Fruit fly (Drosophila melanogaster) whole organism, embryonic: ENCODE data around the gene fwd.
A peak's percentile ranks its signal among the peaks of the same experiment; 100 is the strongest.

Source experiments
- CG10267 ChIP-seq: fragments of 200-800 bp; sonication (Bioruptor generic); optimal IDR thresholded peaks from 2 replicates; lab custom pipeline; 2018; ENCODE audit warnings: missing biosample characterization, mild to moderate bottlenecking, missing genetic modification characterization, moderate library complexity
- CG10321 ChIP-seq: fragments of 200-800 bp; sonication (Bioruptor generic); IDR thresholded peaks from 2 replicates; pipeline ENCODE4 v1.3.6; 2022; ENCODE audit warnings: missing biosample characterization, missing genetic modification characterization
- CG11695 ChIP-seq: fragments of 200-800 bp; sonication (Bioruptor generic); IDR thresholded peaks from 3 replicates; pipeline ENCODE4 v1.3.6; 2022; ENCODE audit warnings: missing biosample characterization, missing genetic modification characterization
- CG13287 ChIP-seq: fragments of 200-800 bp; sonication (Bioruptor generic); IDR thresholded peaks from 2 replicates; pipeline ENCODE4 v1.3.6; 2022; ENCODE audit warnings: missing biosample characterization, missing genetic modification characterization; ENCODE audit not compliant: partially characterized antibody
- CG13296 ChIP-seq: fragments of 200-800 bp; sonication (Bioruptor generic); optimal IDR thresholded peaks from 3 replicates; lab custom pipeline; 2018; ENCODE audit warnings: missing biosample characterization, mild to moderate bottlenecking, missing genetic modification characterization
- CG14965 ChIP-seq: fragments of 200-800 bp; sonication (Bioruptor generic); optimal IDR thresholded peaks from 2 replicates; lab custom pipeline; 2016; ENCODE audit warnings: missing biosample characterization, missing genetic modification characterization, borderline replicate concordance
- CG15011 ChIP-seq: fragments of 200-800 bp; sonication (Bioruptor generic); optimal IDR thresholded peaks from 3 replicates; lab custom pipeline; 2018; ENCODE audit warnings: missing biosample characterization, mild to moderate bottlenecking, missing genetic modification characterization
- CG15479 ChIP-seq: fragments of 200-800 bp; sonication (Bioruptor generic); optimal IDR thresholded peaks from 3 replicates; lab custom pipeline; 2019; ENCODE audit warnings: missing biosample characterization, mild to moderate bottlenecking, missing genetic modification characterization, moderate library complexity
- CG15514 ChIP-seq: fragments of 200-800 bp; sonication (Bioruptor generic); optimal IDR thresholded peaks from 3 replicates; lab custom pipeline; 2017; ENCODE audit warnings: missing biosample characterization, missing genetic modification characterization, mild to moderate bottlenecking, moderate library complexity, missing genetic modification reagents
- CG17328 ChIP-seq: fragments of 200-800 bp; sonication (Bioruptor generic); IDR thresholded peaks from 2 replicates; pipeline ENCODE4 v1.3.6; 2022; ENCODE audit warnings: missing biosample characterization, missing genetic modification characterization
- CG17359 ChIP-seq: fragments of 200-800 bp; sonication (Bioruptor generic); optimal IDR thresholded peaks from 3 replicates; lab custom pipeline; 2018; ENCODE audit warnings: missing biosample characterization, mild to moderate bottlenecking, missing genetic modification characterization, moderate library complexity
- CG17568 ChIP-seq: fragments of 200-800 bp; sonication (Bioruptor generic); optimal IDR thresholded peaks from 2 replicates; lab custom pipeline; 2018; ENCODE audit warnings: missing biosample characterization, mild to moderate bottlenecking, missing genetic modification characterization, moderate library complexity
- CG17912 ChIP-seq: fragments of 200-800 bp; sonication (Bioruptor generic); optimal IDR thresholded peaks from 2 replicates; lab custom pipeline; 2018; ENCODE audit warnings: missing biosample characterization, mild to moderate bottlenecking, missing genetic modification characterization
- CG1792 ChIP-seq: fragments of 200-800 bp; sonication (Bioruptor generic); optimal IDR thresholded peaks from 2 replicates; lab custom pipeline; 2016; ENCODE audit warnings: missing biosample characterization, missing genetic modification characterization
- CG18262 ChIP-seq: fragments of 200-800 bp; optimal IDR thresholded peaks from 3 replicates; lab custom pipeline; 2019; ENCODE audit warnings: missing biosample characterization, mild to moderate bottlenecking, missing genetic modification characterization, moderate library complexity
- CG1832 ChIP-seq: fragments of 200-800 bp; sonication (Bioruptor generic); optimal IDR thresholded peaks from 2 replicates; lab custom pipeline; 2017; ENCODE audit warnings: missing biosample characterization, mild to moderate bottlenecking, missing genetic modification characterization, inconsistent platforms
- CG30431 ChIP-seq: fragments of 200-800 bp; sonication (Bioruptor generic); optimal IDR thresholded peaks from 2 replicates; lab custom pipeline; 2017; ENCODE audit warnings: missing biosample characterization, missing genetic modification characterization
- CG33213 ChIP-seq: fragments of 200-800 bp; sonication (Bioruptor generic); optimal IDR thresholded peaks from 3 replicates; lab custom pipeline; 2016; ENCODE audit warnings: missing biosample characterization, missing genetic modification characterization
- CG3407 ChIP-seq: fragments of 200-800 bp; sonication (Bioruptor generic); optimal IDR thresholded peaks from 2 replicates; lab custom pipeline; 2018; ENCODE audit warnings: missing biosample characterization, mild to moderate bottlenecking, missing genetic modification characterization
- CG4707 ChIP-seq: fragments of 200-800 bp; sonication (Bioruptor generic); optimal IDR thresholded peaks from 2 replicates; lab custom pipeline; 2018; ENCODE audit warnings: missing biosample characterization, mild to moderate bottlenecking, missing genetic modification characterization, moderate library complexity
- CG5953 ChIP-seq: fragments of 200-800 bp; sonication (Bioruptor generic); IDR thresholded peaks from 2 replicates; pipeline ENCODE4 v1.3.6; 2022; ENCODE audit warnings: missing biosample characterization, missing genetic modification characterization
- CG7357 ChIP-seq: fragments of 200-800 bp; sonication (Bioruptor generic); IDR thresholded peaks from 3 replicates; pipeline ENCODE4 v1.3.6; 2022; ENCODE audit warnings: missing biosample characterization, missing genetic modification characterization
- CG7839 ChIP-seq: fragments of 200-800 bp; sonication (Bioruptor generic); optimal IDR thresholded peaks from 3 replicates; lab custom pipeline; 2018; ENCODE audit warnings: missing biosample characterization, mild to moderate bottlenecking, missing genetic modification characterization, moderate library complexity
- CG9797 ChIP-seq: fragments of 200-800 bp; sonication (Bioruptor generic); optimal IDR thresholded peaks from 3 replicates; lab custom pipeline; 2018; ENCODE audit warnings: missing biosample characterization, mild to moderate bottlenecking, missing genetic modification characterization
- Dip3 ChIP-seq: fragments of 200-800 bp; sonication (Bioruptor generic); optimal IDR thresholded peaks from 3 replicates; lab custom pipeline; 2016; ENCODE audit warnings: missing biosample characterization, missing genetic modification characterization
- GATAe ChIP-seq: fragments of 200-800 bp; sonication (Bioruptor generic); conservative IDR thresholded peaks from 2 replicates; pipeline ENCODE4 v1.3.6; 2022; ENCODE audit warnings: missing biosample characterization, missing genetic modification characterization
- Gug ChIP-seq: fragments of 200-800 bp; sonication (Bioruptor generic); IDR thresholded peaks from 4 replicates; pipeline ENCODE4 v1.3.6; 2022; ENCODE audit warnings: missing biosample characterization, missing genetic modification characterization
- HLH4C ChIP-seq: fragments of 200-800 bp; sonication (Bioruptor generic); IDR thresholded peaks from 3 replicates; pipeline ENCODE4 v1.3.6; 2022; ENCODE audit warnings: missing biosample characterization, missing genetic modification characterization; ENCODE audit not compliant: partially characterized antibody
- HLH54F ChIP-seq: fragments of 200-800 bp; sonication (Bioruptor generic); optimal IDR thresholded peaks from 3 replicates; lab custom pipeline; 2016; ENCODE audit warnings: missing biosample characterization, missing genetic modification characterization
- Nf-YB ChIP-seq: fragments of 200-800 bp; sonication (Bioruptor generic); optimal IDR thresholded peaks from 3 replicates; lab custom pipeline; 2019; ENCODE audit warnings: missing biosample characterization, mild to moderate bottlenecking, missing genetic modification characterization, moderate library complexity
- Nf-YC ChIP-seq: fragments of 200-800 bp; optimal IDR thresholded peaks from 3 replicates; lab custom pipeline; 2019; ENCODE audit warnings: missing biosample characterization, mild to moderate bottlenecking, missing genetic modification characterization, moderate library complexity
- Optix ChIP-seq: fragments of 200-800 bp; sonication (Bioruptor generic); IDR thresholded peaks from 3 replicates; pipeline ENCODE4 v1.3.6; 2022; ENCODE audit warnings: missing biosample characterization, missing genetic modification characterization
- Rfx ChIP-seq: fragments of 200-800 bp; sonication (Bioruptor generic); IDR thresholded peaks from 2 replicates; pipeline ENCODE4 v1.3.6; 2022; ENCODE audit warnings: missing biosample characterization, missing genetic modification characterization
- Six4 ChIP-seq: fragments of 200-800 bp; sonication (Bioruptor generic); optimal IDR thresholded peaks from 2 replicates; lab custom pipeline; 2016; ENCODE audit warnings: missing biosample characterization, missing genetic modification characterization
- Stat92E ChIP-seq, 3 experiments: fragments of >200 bp in 2 of 3; fragments of 200-800 bp in 1 of 3; sonication (Bioruptor generic) in 1 of 3; optimal IDR thresholded peaks; 2 replicates each; lab custom pipeline; 2017 to 2019; ENCODE audit warnings: missing biosample characterization in 3 of 3, missing genetic modification characterization in 3 of 3, mild to moderate bottlenecking in 1 of 3, moderate library complexity in 1 of 3
- abd-A ChIP-seq: fragments of 200-800 bp; sonication (Bioruptor generic); optimal IDR thresholded peaks from 3 replicates; lab custom pipeline; 2019; ENCODE audit warnings: missing biosample characterization, mild to moderate bottlenecking, missing genetic modification characterization, moderate library complexity
- al ChIP-seq: fragments of 200-800 bp; sonication (Bioruptor generic); IDR thresholded peaks from 2 replicates; pipeline ENCODE4 v1.3.6; 2022; ENCODE audit warnings: missing biosample characterization, missing genetic modification characterization
- esg ChIP-seq: fragments of 200-800 bp; sonication (Bioruptor generic); conservative IDR thresholded peaks from 2 replicates; pipeline ENCODE4 v1.3.6; 2022; ENCODE audit warnings: missing biosample characterization, missing genetic modification characterization
- eve ChIP-seq, 2 experiments: fragments of >200 bp; optimal IDR thresholded peaks; 2 replicates each; lab custom pipeline; 2017; ENCODE audit warnings: missing biosample characterization in 2 of 2, missing genetic modification characterization in 2 of 2
- gfzf ChIP-seq: fragments of 200-800 bp; sonication (Bioruptor generic); optimal IDR thresholded peaks from 2 replicates; lab custom pipeline; 2016; ENCODE audit warnings: missing biosample characterization, mild to moderate bottlenecking, missing genetic modification characterization, moderate library complexity
- gro ChIP-seq: fragments of 200-800 bp; sonication (Bioruptor generic); optimal IDR thresholded peaks from 2 replicates; lab custom pipeline; 2016; ENCODE audit warnings: missing biosample characterization, missing genetic modification characterization
- lola ChIP-seq, 3 experiments: fragments of >200 bp in 2 of 3; fragments of 200-800 bp in 1 of 3; sonication (Bioruptor generic) in 1 of 3; optimal IDR thresholded peaks; 2 replicates each; lab custom pipeline; 2017 to 2019; ENCODE audit warnings: missing biosample characterization in 3 of 3, missing genetic modification characterization in 3 of 3, mild to moderate bottlenecking in 1 of 3, moderate library complexity in 1 of 3
- mam ChIP-seq: fragments of 200-800 bp; sonication (Bioruptor generic); optimal IDR thresholded peaks from 3 replicates; lab custom pipeline; 2016; ENCODE audit warnings: missing biosample characterization, missing genetic modification characterization
- org-1 ChIP-seq: fragments of 200-800 bp; sonication (Bioruptor generic); optimal IDR thresholded peaks from 2 replicates; lab custom pipeline; 2017; ENCODE audit warnings: missing biosample characterization, missing genetic modification characterization
- pros ChIP-seq: fragments of 200-800 bp; sonication (Bioruptor generic); optimal IDR thresholded peaks from 3 replicates; lab custom pipeline; 2019; ENCODE audit warnings: missing biosample characterization, mild to moderate bottlenecking, missing genetic modification characterization, moderate library complexity
- schlank ChIP-seq: fragments of 200-800 bp; sonication (Bioruptor generic); optimal IDR thresholded peaks from 2 replicates; lab custom pipeline; 2018; ENCODE audit warnings: missing biosample characterization, mild to moderate bottlenecking, missing genetic modification characterization
- sens-2 ChIP-seq: fragments of 200-800 bp; sonication (Bioruptor generic); IDR thresholded peaks from 2 replicates; pipeline ENCODE4 v1.3.6; 2022; ENCODE audit warnings: missing biosample characterization, missing genetic modification characterization
- sqz ChIP-seq: fragments of 200-800 bp; sonication (Bioruptor generic); optimal IDR thresholded peaks from 3 replicates; lab custom pipeline; 2018; ENCODE audit warnings: missing biosample characterization, mild to moderate bottlenecking, missing genetic modification characterization
- toy ChIP-seq: fragments of 200-800 bp; sonication (Bioruptor generic); IDR thresholded peaks from 2 replicates; pipeline ENCODE4 v1.3.6; 2022; ENCODE audit warnings: missing biosample characterization, missing genetic modification characterization
- usp ChIP-seq: fragments of >200 bp; optimal IDR thresholded peaks from 2 replicates; lab custom pipeline; 2017; ENCODE audit warnings: missing biosample characterization, missing genetic modification characterization
- zfh1 ChIP-seq: fragments of 200-800 bp; sonication (Bioruptor generic); IDR thresholded peaks from 3 replicates; pipeline ENCODE4 v1.3.6; 2022; ENCODE audit warnings: missing biosample characterization, missing genetic modification characterization

fwd gene

dm6 chr3L:329153-329698 lies 9.5 kb upstream of the fwd start (continued):
- TF ChIP-seq eve (GFP tag; optimal IDR thresholded peaks at IDR 0.05; lab: Kevin White, UChicago) (no peak), gro (peak; percentile 15), CG4707 (GFP tag; lab: Kevin White, UChicago) (no peak), CG17568 (no peak), CG10267 (tag; lab: Kevin White, UChicago) (no peak), CG17328 (GFP tag; lab: Robert Waterston, UW) (no peak), CG9797 (peak; percentile 18), CG18262 (no peak), CG30431 (no peak), Nf-YB (GFP tag; lab: Kevin White, UChicago) (no peak), CG14965 (GFP tag; lab: Kevin White, UChicago) (no peak), zfh1 (GFP tag; lab: Robert Waterston, UW) (no peak), HLH4C (GFP tag; lab: Robert Waterston, UW) (peak; percentile 22; the same call in 1 of the 3 replicates), al (GFP tag; lab: Robert Waterston, UW) (no peak), lola (GFP tag; optimal IDR thresholded peaks at IDR 0.05; lab: Kevin White, UChicago) (no peak), usp (GFP tag; lab: Kevin White, UChicago) (no peak), gfzf (GFP tag; lab: Kevin White, UChicago) (peak; percentile 64), CG7839 (tag; lab: Kevin White, UChicago) (no peak), Rfx (no peak), CG7357 (no peak), CG15479 (no peak), schlank (tag; lab: Kevin White, UChicago) (no peak), CG13296 (peak; percentile 70), CG33213 (GFP tag; lab: Kevin White, UChicago) (no peak), CG1832 (no peak), pros (GFP tag; lab: Kevin White, UChicago) (no peak), mam (GFP tag; lab: Kevin White, UChicago) (no peak), CG17359 (tag; lab: Kevin White, UChicago) (no peak), Stat92E (GFP tag; optimal IDR thresholded peaks at IDR 0.05; lab: Kevin White, UChicago) (no peak), Dip3 (GFP tag; lab: Kevin White, UChicago) (no peak), esg (GFP tag; lab: Robert Waterston, UW) (no peak), abd-A (no peak), CG10321 (GFP tag; lab: Robert Waterston, UW) (no peak), sqz (GFP tag; lab: Kevin White, UChicago) (no peak), CG3407 (GFP tag; lab: Kevin White, UChicago) (no peak), CG15011 (GFP tag; lab: Kevin White, UChicago) (no peak), sens-2 (GFP tag; lab: Robert Waterston, UW) (no peak), HLH54F (GFP tag; lab: Kevin White, UChicago) (no peak), toy (GFP tag; lab: Robert Waterston, UW) (no peak), CG5953 (GFP tag; lab: Robert Waterston, UW) (no peak), CG15514 (GFP tag; lab: Kevin White, UChicago) (peak; percentile 64), GATAe (no peak), Nf-YC (tag; lab: Kevin White, UChicago) (peak; percentile 10), Gug (GFP tag; lab: Robert Waterston, UW) (no peak), Optix (GFP tag; lab: Robert Waterston, UW) (no peak), Six4 (GFP tag; lab: Kevin White, UChicago) (no peak), CG17912 (GFP tag; lab: Kevin White, UChicago) (no peak), org-1 (GFP tag; lab: Kevin White, UChicago) (no peak), CG11695 (GFP tag; lab: Robert Waterston, UW) (no peak), CG13287 (GFP tag; lab: Robert Waterston, UW) (peak; percentile 73), CG1792 (GFP tag; lab: Kevin White, UChicago) (no peak)
